Worm (Caenorhabditis elegans) whole organism, L1 larva: ENCODE results near the gene tgt-1.

ENCODE experiments used
- ceh-63 ChIP-seq: fragments of 200-800 bp; sonication (Bioruptor generic); optimal IDR thresholded peaks from 2 replicates; lab custom pipeline; 2018; ENCODE audit warnings: mild to moderate bottlenecking, missing genetic modification characterization, missing compliant biosample characterization
- ceh-88 ChIP-seq: fragments of 200-800 bp; sonication (Bioruptor generic); IDR thresholded peaks from 2 replicates; pipeline ENCODE4 v1.3.6; 2022; ENCODE audit warnings: missing genetic modification characterization, missing compliant biosample characterization
- fkh-4 ChIP-seq: sonication (generic microtip); optimal IDR thresholded peaks from 2 replicates; lab custom pipeline; 2016; ENCODE audit warnings: missing compliant biosample characterization, missing genetic modification characterization, borderline replicate concordance
- fos-1 ChIP-seq: fragments of 150-350 bp; optimal IDR thresholded peaks from 2 replicates; lab custom pipeline; 2014; ENCODE audit warnings: missing biosample characterization, missing genetic modification characterization
- mep-1 ChIP-seq: fragments of 150-350 bp; optimal IDR thresholded peaks from 2 replicates; lab custom pipeline; 2014; ENCODE audit warnings: missing biosample characterization, missing genetic modification characterization
- snpc-4 ChIP-seq: fragments of 150-350 bp; optimal IDR thresholded peaks from 2 replicates; lab custom pipeline; 2014; ENCODE audit warnings: missing biosample characterization, missing genetic modification characterization
- tbx-2 ChIP-seq: sonication (generic microtip); optimal IDR thresholded peaks from 2 replicates; lab custom pipeline; 2016; ENCODE audit warnings: missing genetic modification characterization, missing compliant biosample characterization

DNA sequence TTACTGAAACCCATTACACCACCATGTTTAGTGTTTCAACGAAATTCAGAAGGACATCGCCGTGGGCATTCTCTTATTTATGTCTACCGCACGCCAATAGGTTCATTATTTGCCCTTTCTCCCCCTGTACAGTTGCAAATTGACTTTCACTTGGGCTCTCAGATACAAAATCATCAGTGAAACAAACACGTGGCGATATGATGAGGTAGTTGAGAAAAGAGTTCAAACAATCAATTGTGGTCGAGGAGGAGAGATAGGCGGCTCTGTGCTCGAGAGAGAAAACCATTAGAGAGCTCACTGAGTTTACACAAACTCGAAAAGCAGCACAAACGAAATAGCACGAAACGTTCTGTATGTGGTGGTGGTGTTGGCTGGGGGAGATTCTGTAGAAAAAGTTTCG lies 2.5 kb downstream of the tgt-1 start:
- TF ChIP-seq fkh-4 (tag; lab: Kevin White, UChicago) (no peak), ceh-88 (no peak), ceh-63 (GFP tag; lab: Kevin White, UChicago) (no peak), mep-1 (peak; percentile 10), tbx-2 (tag; lab: Kevin White, UChicago) (peak; percentile 43), fos-1 (no peak), snpc-4 (no peak)
